Worm (Caenorhabditis elegans) whole organism, young adult: ENCODE data around the gene ZK792.7.

Experiments
- F10E7.11 ChIP-seq: sonication (generic microtip); optimal IDR thresholded peaks from 2 replicates; lab custom pipeline; 2017; ENCODE audit warnings: mild to moderate bottlenecking, missing genetic modification characterization, moderate library complexity, missing compliant biosample characterization
- Y53F4B.3 ChIP-seq: fragments of 200-800 bp; sonication (Bioruptor generic); IDR thresholded peaks from 2 replicates; pipeline ENCODE4 v1.3.6; 2022; ENCODE audit warnings: missing genetic modification reagents, missing genetic modification characterization, missing compliant biosample characterization
- dpff-1 ChIP-seq: sonication (generic microtip); optimal IDR thresholded peaks from 2 replicates; lab custom pipeline; 2017; ENCODE audit warnings: mild to moderate bottlenecking, missing genetic modification characterization, missing compliant biosample characterization
- efl-1 ChIP-seq: fragments of 150-350 bp; optimal IDR thresholded peaks from 2 replicates; lab custom pipeline; 2014; ENCODE audit warnings: missing biosample characterization, missing genetic modification reagents, missing genetic modification characterization
- lin-35 ChIP-seq, 3 experiments: fragments of 150-350 bp in 2 of 3; sonication (generic microtip) in 1 of 3; optimal IDR thresholded peaks; 2 replicates each; lab custom pipeline; 2014 to 2018; ENCODE audit warnings: missing biosample characterization in 3 of 3, missing genetic modification characterization in 3 of 3, missing genetic modification reagents in 3 of 3
- nhr-90 ChIP-seq: sonication (generic microtip); optimal IDR thresholded peaks from 2 replicates; lab custom pipeline; 2016; ENCODE audit warnings: missing genotype, mild to moderate bottlenecking, missing genetic modification characterization, missing compliant biosample characterization
- snpc-4 ChIP-seq, 5 experiments: fragments of 150-350 bp in 1 of 5; sonication (generic microtip) in 4 of 5; optimal IDR thresholded peaks; 2 replicates each; lab custom pipeline; 2014 to 2018; ENCODE audit warnings: missing genetic modification characterization in 5 of 5, missing biosample characterization in 3 of 5, antibody characterized with exemption in 2 of 5, mild to moderate bottlenecking in 2 of 5, missing compliant biosample characterization in 2 of 5, missing genotype in 2 of 5, moderate library complexity in 2 of 5, missing genetic modification reagents in 1 of 5
- unc-130 ChIP-seq: sonication (generic microtip); optimal IDR thresholded peaks from 2 replicates; lab custom pipeline; 2016; ENCODE audit warnings: missing genetic modification reagents, missing genetic modification characterization, missing compliant biosample characterization

- TF ChIP-seq lin-35 (GFP tag; optimal IDR thresholded peaks at IDR 0.05; lab: Kevin White, UChicago) (no peak), unc-130 (GFP tag; lab: Kevin White, UChicago) (no peak), dpff-1 (tag; lab: Kevin White, UChicago) (no peak), snpc-4 (GFP tag; optimal IDR thresholded peaks at IDR 0.05; lab: Kevin White, UChicago) (no peak), snpc-4 (tag; optimal IDR thresholded peaks at IDR 0.05; lab: Kevin White, UChicago) (no peak), efl-1 (no peak), F10E7.11 (tag; lab: Kevin White, UChicago) (no peak), Y53F4B.3 (GFP tag; lab: Robert Waterston, UW) (no peak), nhr-90 (tag; lab: Kevin White, UChicago) (no peak)
Measured at ce11 chrIV:11713289-11713688, 19.0 kb downstream of the ZK792.7 start.
